Worm (Caenorhabditis elegans) whole organism, L1 larva: ENCODE results near the gene nhr-208.

Source experiments
- C34B4.2 ChIP-seq: sonication (generic microtip); optimal IDR thresholded peaks from 2 replicates; lab custom pipeline; 2017; ENCODE audit warnings: mild to moderate bottlenecking, missing genetic modification characterization, missing compliant biosample characterization
- ama-1 ChIP-seq: fragments of 150-350 bp; optimal IDR thresholded peaks from 2 replicates; lab custom pipeline; 2014
- ceh-63 ChIP-seq: fragments of 200-800 bp; sonication (Bioruptor generic); optimal IDR thresholded peaks from 2 replicates; lab custom pipeline; 2018; ENCODE audit warnings: mild to moderate bottlenecking, missing genetic modification characterization, missing compliant biosample characterization
- ceh-8 ChIP-seq: fragments of 200-800 bp; sonication (Bioruptor generic); optimal IDR thresholded peaks from 2 replicates; lab custom pipeline; 2018; ENCODE audit warnings: mild to moderate bottlenecking, missing genetic modification characterization, moderate library complexity, missing compliant biosample characterization
- ceh-88 ChIP-seq: fragments of 200-800 bp; sonication (Bioruptor generic); IDR thresholded peaks from 2 replicates; pipeline ENCODE4 v1.3.6; 2022; ENCODE audit warnings: missing genetic modification characterization, missing compliant biosample characterization
- ceh-90 ChIP-seq: sonication (generic microtip); optimal IDR thresholded peaks from 2 replicates; lab custom pipeline; 2016; ENCODE audit warnings: missing genetic modification characterization, missing compliant biosample characterization
- ces-1 ChIP-seq: fragments of 150-350 bp; optimal IDR thresholded peaks from 2 replicates; lab custom pipeline; 2014; ENCODE audit warnings: missing biosample characterization, missing genetic modification reagents, missing genetic modification characterization
- dpl-1 ChIP-seq, 3 experiments: fragments of 150-350 bp in 2 of 3; sonication (generic microtip) in 1 of 3; optimal IDR thresholded peaks; 2 replicates each; lab custom pipeline; 2014 to 2017; ENCODE audit warnings: missing biosample characterization in 3 of 3, missing genetic modification characterization in 3 of 3, missing genetic modification reagents in 3 of 3
- dsc-1 ChIP-seq: sonication (generic microtip); optimal IDR thresholded peaks from 2 replicates; lab custom pipeline; 2016; ENCODE audit warnings: mild to moderate bottlenecking, missing genetic modification characterization, missing compliant biosample characterization
- efl-1 ChIP-seq, 4 experiments: fragments of 150-350 bp; optimal IDR thresholded peaks in 3 of 4; peaks in 1 of 4; 1 replicate in 1 of 4; 2 replicates in 3 of 4; lab custom pipeline; 2014; ENCODE audit warnings: missing biosample characterization in 2 of 4, missing genetic modification characterization in 2 of 4, missing genetic modification reagents in 2 of 4
- elt-2 ChIP-seq: sonication (generic microtip); optimal IDR thresholded peaks from 2 replicates; lab custom pipeline; 2016; ENCODE audit warnings: missing genetic modification characterization, mild to moderate bottlenecking, inconsistent platforms, missing compliant biosample characterization, missing genetic modification reagents
- elt-3 ChIP-seq, 6 experiments: fragments of 150-350 bp in 1 of 6; sonication (generic microtip); optimal IDR thresholded peaks; 2 replicates each; lab custom pipeline; 2017 to 2018; ENCODE audit warnings: missing biosample characterization in 6 of 6, missing genetic modification characterization in 6 of 6, inconsistent platforms in 1 of 6
- ets-5 ChIP-seq: fragments of 200-800 bp; sonication (Bioruptor generic); IDR thresholded peaks from 2 replicates; pipeline ENCODE4 v1.3.6; 2022; ENCODE audit warnings: missing genetic modification characterization, missing compliant biosample characterization
- fkh-4 ChIP-seq: sonication (generic microtip); optimal IDR thresholded peaks from 2 replicates; lab custom pipeline; 2016; ENCODE audit warnings: missing compliant biosample characterization, missing genetic modification characterization, borderline replicate concordance
- fos-1 ChIP-seq: fragments of 150-350 bp; optimal IDR thresholded peaks from 2 replicates; lab custom pipeline; 2014; ENCODE audit warnings: missing biosample characterization, missing genetic modification characterization
- grh-1 ChIP-seq: fragments of 200-800 bp; sonication (Bioruptor generic); IDR thresholded peaks from 2 replicates; pipeline ENCODE4 v1.3.6; 2022; ENCODE audit warnings: missing genetic modification reagents, missing genetic modification characterization, missing compliant biosample characterization
- hlh-17 ChIP-seq: fragments of 200-800 bp; sonication (Bioruptor generic); optimal IDR thresholded peaks from 2 replicates; lab custom pipeline; 2018; ENCODE audit warnings: missing genetic modification characterization, mild to moderate bottlenecking, missing compliant biosample characterization, moderate library complexity, borderline replicate concordance
- lin-13 ChIP-seq: fragments of 150-350 bp; optimal IDR thresholded peaks from 2 replicates; lab custom pipeline; 2014; ENCODE audit warnings: missing biosample characterization, missing genetic modification reagents, missing genetic modification characterization
- lin-15B ChIP-seq: fragments of 150-350 bp; sonication (generic microtip); optimal IDR thresholded peaks from 3 replicates; lab custom pipeline; 2014; ENCODE audit warnings: missing biosample characterization, missing genetic modification characterization
- lin-39 ChIP-seq: fragments of 150-350 bp; optimal IDR thresholded peaks from 2 replicates; lab custom pipeline; 2014; ENCODE audit warnings: missing biosample characterization, missing genetic modification reagents, missing genetic modification characterization
- lir-3 ChIP-seq: sonication (generic microtip); optimal IDR thresholded peaks from 2 replicates; lab custom pipeline; 2016; ENCODE audit warnings: mild to moderate bottlenecking, missing genetic modification characterization, moderate library complexity, missing compliant biosample characterization; ENCODE audit not compliant: poor library complexity
- lsy-2 ChIP-seq, 2 experiments: fragments of 150-350 bp; optimal IDR thresholded peaks; 2 replicates each; lab custom pipeline; 2014; ENCODE audit warnings: missing biosample characterization in 2 of 2, missing genetic modification characterization in 2 of 2
- mdl-1 ChIP-seq, 2 experiments: fragments of 150-350 bp; optimal IDR thresholded peaks; 2 replicates each; lab custom pipeline; 2014 to 2017; ENCODE audit warnings: missing biosample characterization in 2 of 2, missing genetic modification characterization in 2 of 2, inconsistent platforms in 1 of 2
- mef-2 ChIP-seq: fragments of 150-350 bp; optimal IDR thresholded peaks from 2 replicates; lab custom pipeline; 2014; ENCODE audit warnings: missing biosample characterization, missing genetic modification characterization
- mep-1 ChIP-seq: fragments of 150-350 bp; optimal IDR thresholded peaks from 2 replicates; lab custom pipeline; 2014; ENCODE audit warnings: missing biosample characterization, missing genetic modification characterization
- nhr-12 ChIP-seq: sonication (generic microtip); optimal IDR thresholded peaks from 2 replicates; lab custom pipeline; 2017; ENCODE audit warnings: missing biosample characterization, missing genetic modification characterization
- nhr-237 ChIP-seq: fragments of 150-350 bp; optimal IDR thresholded peaks from 2 replicates; lab custom pipeline; 2014; ENCODE audit warnings: missing biosample characterization, missing genetic modification characterization
- nhr-28 ChIP-seq: fragments of 150-350 bp; optimal IDR thresholded peaks from 2 replicates; lab custom pipeline; 2014; ENCODE audit warnings: missing biosample characterization, missing genetic modification characterization
- nhr-76 ChIP-seq: sonication (generic microtip); optimal IDR thresholded peaks from 2 replicates; lab custom pipeline; 2017; ENCODE audit warnings: missing biosample characterization, missing genetic modification characterization
- nhr-77 ChIP-seq: fragments of 150-350 bp; optimal IDR thresholded peaks from 2 replicates; lab custom pipeline; 2014; ENCODE audit warnings: missing biosample characterization, missing genetic modification characterization
- nhr-85 ChIP-seq: sonication (generic microtip); peaks from one replicate; lab custom pipeline; 2016; ENCODE audit warnings: missing genetic modification characterization, inconsistent platforms, missing compliant biosample characterization
- pax-3 ChIP-seq: fragments of 200-800 bp; sonication (Bioruptor generic); optimal IDR thresholded peaks from 2 replicates; lab custom pipeline; 2018; ENCODE audit warnings: mild to moderate bottlenecking, missing genetic modification characterization, moderate library complexity, missing compliant biosample characterization
- pqm-1 ChIP-seq: sonication (generic microtip); optimal IDR thresholded peaks from 3 replicates; lab custom pipeline; 2017; ENCODE audit warnings: missing biosample characterization, missing genetic modification characterization
- rnt-1 ChIP-seq: sonication (generic microtip); optimal IDR thresholded peaks from 2 replicates; lab custom pipeline; 2016; ENCODE audit warnings: mild to moderate bottlenecking, missing genetic modification characterization, moderate library complexity, missing compliant biosample characterization
- skn-1 ChIP-seq: fragments of 150-350 bp; optimal IDR thresholded peaks from 2 replicates; lab custom pipeline; 2014; ENCODE audit warnings: missing biosample characterization, missing genetic modification characterization
- snpc-4 ChIP-seq: fragments of 150-350 bp; optimal IDR thresholded peaks from 2 replicates; lab custom pipeline; 2014; ENCODE audit warnings: missing biosample characterization, missing genetic modification characterization
- snu-23 ChIP-seq: sonication (generic microtip); optimal IDR thresholded peaks from 2 replicates; lab custom pipeline; 2016; ENCODE audit warnings: missing genetic modification characterization, missing compliant biosample characterization
- sup-37 ChIP-seq: fragments of 200-800 bp; sonication (Bioruptor generic); optimal IDR thresholded peaks from 2 replicates; lab custom pipeline; 2018; ENCODE audit warnings: mild to moderate bottlenecking, missing genetic modification characterization, missing compliant biosample characterization
- tbx-2 ChIP-seq: sonication (generic microtip); optimal IDR thresholded peaks from 2 replicates; lab custom pipeline; 2016; ENCODE audit warnings: missing genetic modification characterization, missing compliant biosample characterization
- tlp-1 ChIP-seq: fragments of 150-350 bp; optimal IDR thresholded peaks from 2 replicates; lab custom pipeline; 2014; ENCODE audit warnings: missing biosample characterization, missing genetic modification characterization
- unc-130 ChIP-seq: fragments of 150-350 bp; optimal IDR thresholded peaks from 2 replicates; lab custom pipeline; 2017; ENCODE audit warnings: missing biosample characterization, missing genetic modification characterization, inconsistent platforms
- unc-30 ChIP-seq: sonication (generic microtip); optimal IDR thresholded peaks from 2 replicates; lab custom pipeline; 2017; ENCODE audit warnings: missing biosample characterization, missing genetic modification characterization
- unc-62 ChIP-seq: fragments of 150-350 bp; optimal IDR thresholded peaks from 2 replicates; lab custom pipeline; 2014; ENCODE audit warnings: missing biosample characterization, missing genetic modification reagents, missing genetic modification characterization
- unc-86 ChIP-seq: sonication (generic microtip); optimal IDR thresholded peaks from 2 replicates; lab custom pipeline; 2016; ENCODE audit warnings: missing genetic modification characterization, missing compliant biosample characterization
- unc-98 ChIP-seq: fragments of 200-800 bp; sonication (Bioruptor generic); IDR thresholded peaks from 2 replicates; pipeline ENCODE4 v1.3.6; 2022; ENCODE audit warnings: missing genetic modification characterization, missing compliant biosample characterization
- xbp-1 ChIP-seq: sonication (generic microtip); optimal IDR thresholded peaks from 2 replicates; lab custom pipeline; 2016; ENCODE audit warnings: missing genetic modification characterization, missing compliant biosample characterization
- zip-4 ChIP-seq: fragments of 200-800 bp; sonication (Bioruptor generic); optimal IDR thresholded peaks from 2 replicates; lab custom pipeline; 2018; ENCODE audit warnings: mild to moderate bottlenecking, missing genetic modification characterization, moderate library complexity, missing compliant biosample characterization
- ztf-11 ChIP-seq, 2 experiments: sonication (generic microtip); optimal IDR thresholded peaks; 2 replicates each; lab custom pipeline; 2016 to 2017; ENCODE audit warnings: missing genetic modification characterization in 2 of 2, missing biosample characterization in 1 of 2, missing compliant biosample characterization in 1 of 2
- ztf-4 ChIP-seq: fragments of 150-350 bp; optimal IDR thresholded peaks from 2 replicates; lab custom pipeline; 2014; ENCODE audit warnings: missing biosample characterization, missing genetic modification characterization

The nhr-208 gene

DNA sequence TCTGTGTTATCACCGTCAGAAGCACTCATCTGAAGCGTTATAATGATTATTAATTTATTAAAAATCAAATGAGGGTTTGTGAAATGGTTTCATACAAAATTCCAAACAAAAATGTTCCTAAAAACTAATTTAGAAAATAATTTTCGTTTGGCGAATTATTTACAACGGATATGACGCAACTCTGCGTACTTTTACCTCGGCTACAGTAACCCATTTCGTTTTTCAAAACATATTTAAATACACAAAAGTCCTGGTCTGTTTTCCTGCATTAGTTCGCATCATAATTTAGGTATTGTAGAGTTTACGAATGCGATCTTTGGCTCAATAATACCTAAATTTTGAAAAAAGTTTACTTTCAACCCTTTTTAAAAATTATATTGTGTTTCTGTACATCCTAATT lies 34.4 kb upstream of the nhr-208 start, which contains the start of gene R07B7.2:
R07B7.2 (minus strand) TSS at position 35 of the 400 bp plus-strand sequence.
- TF ChIP-seq mef-2 (tag; lab: Kevin White, UChicago) (no peak), nhr-28 (no peak), tbx-2 (tag; lab: Kevin White, UChicago) (no peak)

DNA sequence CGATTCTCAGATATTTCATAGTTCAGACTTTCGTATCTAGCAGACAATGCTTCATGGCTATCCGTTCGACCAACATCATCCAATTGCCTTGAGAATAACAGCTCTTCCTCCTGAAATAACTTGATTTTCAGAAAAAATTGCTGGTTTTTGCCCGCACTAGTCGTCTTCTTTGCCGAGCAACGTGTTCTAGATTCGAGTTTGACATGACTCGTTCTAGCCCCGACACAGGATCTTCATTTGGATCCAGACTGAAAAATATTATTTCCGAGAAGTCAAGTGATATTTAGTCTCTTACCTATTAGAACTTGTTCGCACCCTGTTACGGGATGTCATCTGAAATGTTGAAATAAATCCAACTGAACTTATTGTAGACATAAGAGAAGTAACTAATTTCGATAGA lies 31.1 kb upstream of the nhr-208 start, which contains the start of gene clh-6:
clh-6 (minus strand) TSS at position 333 of the 400 bp plus-strand sequence.
- TF ChIP-seq fos-1 (no peak), pax-3 (tag; lab: Kevin White, UChicago) (peak; percentile 22), nhr-85 (tag; lab: Kevin White, UChicago) (no peak), nhr-76 (no peak), ama-1 (peak; percentile 51), efl-1 (optimal IDR thresholded peaks at IDR 0.05; lab: Kevin White, UChicago) (no peak), efl-1 (GFP tag; optimal IDR thresholded peaks at IDR 0.05 in 1 of 2; lab: Kevin White, UChicago) (peak in 1 of 2 experiments; percentile 64), snu-23 (GFP tag; lab: Kevin White, UChicago) (no peak), nhr-28 (no peak), unc-86 (tag; lab: Kevin White, UChicago) (no peak), lin-13 (GFP tag; lab: Kevin White, UChicago) (no peak), elt-2 (tag; lab: Kevin White, UChicago) (no peak)

ce11 chrV:12065369-12065768 lies 28.7 kb upstream of the nhr-208 start, which contains the start of gene pqn-53:
Gene pqn-53 (minus strand): TSS chrV:12065391.
- no peak for TF ChIP-seq ztf-4 (tag; lab: Kevin White, UChicago)
- no peak for TF ChIP-seq pqm-1 (tag; lab: Kevin White, UChicago)
- no peak for TF ChIP-seq tbx-2 (tag; lab: Kevin White, UChicago)
- TF ChIP-seq ceh-8, result no peak
- no peak for TF ChIP-seq zip-4 (GFP tag; lab: Kevin White, UChicago)
- TF ChIP-seq grh-1 (GFP tag; lab: Robert Waterston, UW), result no peak
- no peak for TF ChIP-seq unc-130 (tag; lab: Kevin White, UChicago)
- TF ChIP-seq snpc-4 (tag; lab: Kevin White, UChicago), result no peak
- no peak for TF ChIP-seq unc-62 (GFP tag; lab: Kevin White, UChicago)
- TF ChIP-seq nhr-12 (tag; lab: Kevin White, UChicago), result no peak
- no peak for TF ChIP-seq sup-37
- no peak for TF ChIP-seq elt-2 (tag; lab: Kevin White, UChicago)
- no peak for TF ChIP-seq unc-98 (GFP tag; lab: Robert Waterston, UW)
- TF ChIP-seq ces-1, result no peak
- no peak for TF ChIP-seq mep-1
- TF ChIP-seq fos-1, result peak; percentile 18
- TF ChIP-seq C34B4.2, result no peak
- TF ChIP-seq skn-1 (tag; lab: Kevin White, UChicago), result no peak
- TF ChIP-seq xbp-1 (tag; lab: Kevin White, UChicago), result no peak
- no peak for TF ChIP-seq dsc-1 (tag; lab: Kevin White, UChicago)
- no peak for TF ChIP-seq ama-1
- peak; percentile 8 for TF ChIP-seq snu-23 (GFP tag; lab: Kevin White, UChicago)
- no peak for TF ChIP-seq unc-86 (tag; lab: Kevin White, UChicago)
- no peak for TF ChIP-seq lir-3 (tag; lab: Kevin White, UChicago)
- TF ChIP-seq unc-30 (tag; lab: Kevin White, UChicago), result no peak
- peak; percentile 50 for TF ChIP-seq rnt-1 (tag; lab: Kevin White, UChicago)
- no peak for TF ChIP-seq lin-39 (tag; lab: Kevin White, UChicago)
- no peak for TF ChIP-seq mdl-1 (tag; optimal IDR thresholded peaks at IDR 0.05; lab: Kevin White, UChicago)
- TF ChIP-seq elt-3 (tag; optimal IDR thresholded peaks at IDR 0.05; lab: Kevin White, UChicago), result no peak
- no peak for TF ChIP-seq tlp-1 (tag; lab: Kevin White, UChicago)
- no peak for TF ChIP-seq dpl-1 (GFP tag; optimal IDR thresholded peaks at IDR 0.05; lab: Kevin White, UChicago)
- no peak for TF ChIP-seq ztf-11 (tag; optimal IDR thresholded peaks at IDR 0.05; lab: Kevin White, UChicago)
- TF ChIP-seq ets-5 (GFP tag; lab: Robert Waterston, UW), result no peak
- TF ChIP-seq fkh-4, result no peak
- TF ChIP-seq ceh-63, result no peak
- TF ChIP-seq lin-15B (tag; lab: Kevin White, UChicago), result no peak
- no peak for TF ChIP-seq ceh-88 (GFP tag; lab: Robert Waterston, UW)
- no peak for TF ChIP-seq nhr-77 (tag; lab: Kevin White, UChicago)
- peak in 1 of 2 experiments; percentile 21 for TF ChIP-seq lsy-2 (tag; optimal IDR thresholded peaks at IDR 0.05; lab: Kevin White, UChicago)
- no peak for TF ChIP-seq hlh-17 (GFP tag; lab: Kevin White, UChicago)
- TF ChIP-seq nhr-76, result no peak
- no peak for TF ChIP-seq ceh-90 (tag; lab: Kevin White, UChicago)
- TF ChIP-seq nhr-237, result no peak
